Worm (Caenorhabditis elegans): ENCODE measurements around the gene M02B7.2.

DNA sequence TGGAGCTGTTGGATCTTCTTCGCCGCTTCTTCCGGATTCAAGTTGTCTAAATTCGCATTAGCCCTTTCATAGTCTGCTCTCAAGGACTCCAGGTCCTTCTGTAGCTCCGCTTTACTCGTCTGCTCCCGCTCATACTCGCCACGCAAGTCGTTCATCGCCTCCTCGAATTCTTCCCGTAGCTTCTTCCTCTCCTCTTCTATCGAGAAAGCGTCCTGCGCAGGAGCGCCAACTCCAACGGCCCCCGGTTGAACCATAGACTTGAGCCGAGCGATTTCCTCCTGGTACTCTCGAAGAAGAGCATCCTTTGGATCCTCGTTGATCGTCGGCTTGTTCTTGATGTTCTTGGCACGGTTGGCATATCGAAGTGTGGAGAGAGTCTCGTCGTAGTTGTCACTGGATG, 5.9 kb upstream of the M02B7.2 start:
- TF ChIP-seq tbx-2 (tag; optimal IDR thresholded peaks at IDR 0.05), result no peak
- TF ChIP-seq lin-15B (tag; optimal IDR thresholded peaks at IDR 0.05), result no peak
- no peak for TF ChIP-seq unc-62 (GFP tag; optimal IDR thresholded peaks at IDR 0.05)
- no peak for TF ChIP-seq fkh-2 (tag; optimal IDR thresholded peaks at IDR 0.05)
- TF ChIP-seq egl-27 (tag; optimal IDR thresholded peaks at IDR 0.05), result no peak
- no peak for TF ChIP-seq aly-2 (tag; optimal IDR thresholded peaks at IDR 0.05)

All from whole organism, L3 larva.